Worm (Caenorhabditis elegans) whole organism, L4 larva: Measurements from ENCODE around the gene tbx-40.
A peak's percentile ranks its signal among the peaks of the same experiment; 100 is the strongest.
"Not testable (repeated sequence)": the region's sequence is repeated elsewhere in the genome, so short reads cannot be mapped to it uniquely, and the experiment has no call there.

Experiments used
- D1046.2 ChIP-seq: fragments of 200-800 bp; sonication (Bioruptor generic); IDR thresholded peaks from 2 replicates; pipeline ENCODE4 v1.3.6; 2022; ENCODE audit warnings: missing genetic modification characterization, missing compliant biosample characterization
- F10B5.3 ChIP-seq: sonication (generic microtip); optimal IDR thresholded peaks from 2 replicates; lab custom pipeline; 2016; ENCODE audit warnings: mild to moderate bottlenecking, missing genetic modification characterization, missing compliant biosample characterization
- F26F4.8 ChIP-seq: fragments of 200-800 bp; sonication (Bioruptor generic); conservative IDR thresholded peaks from 2 replicates; pipeline ENCODE4 v1.3.6; 2022; ENCODE audit warnings: missing genetic modification characterization, missing compliant biosample characterization
- R02D3.7 ChIP-seq: fragments of 150-350 bp; sonication (generic microtip); optimal IDR thresholded peaks from 3 replicates; lab custom pipeline; 2014; ENCODE audit warnings: missing biosample characterization, missing genetic modification characterization
- T20F7.1 ChIP-seq: fragments of 200-800 bp; sonication (Bioruptor generic); optimal IDR thresholded peaks from 2 replicates; lab custom pipeline; 2018; ENCODE audit warnings: mild to moderate bottlenecking, missing genetic modification characterization, missing compliant biosample characterization
- ama-1 ChIP-seq: fragments of 150-350 bp; optimal IDR thresholded peaks from 2 replicates; lab custom pipeline; 2014; ENCODE audit warnings: inconsistent platforms, mixed read lengths
- ces-1 ChIP-seq: fragments of 150-350 bp; sonication (generic microtip); optimal IDR thresholded peaks from 4 replicates; lab custom pipeline; 2014; ENCODE audit warnings: missing biosample characterization, missing genetic modification reagents, missing genetic modification characterization
- ctbp-1 ChIP-seq: fragments of 200-800 bp; sonication (Bioruptor generic); IDR thresholded peaks from 2 replicates; pipeline ENCODE4 v1.3.6; 2022; ENCODE audit warnings: missing genetic modification reagents, missing genetic modification characterization, missing compliant biosample characterization
- daf-16 ChIP-seq, 3 experiments: sonication (generic microtip); optimal IDR thresholded peaks; 2 replicates each; lab custom pipeline; 2016 to 2017; ENCODE audit warnings: missing genetic modification characterization in 3 of 3, missing genetic modification reagents in 3 of 3, mild to moderate bottlenecking in 2 of 3, missing compliant biosample characterization in 2 of 3, missing biosample characterization in 1 of 3, moderate library complexity in 1 of 3
- fkh-10 ChIP-seq: fragments of 150-350 bp; optimal IDR thresholded peaks from 2 replicates; lab custom pipeline; 2014; ENCODE audit warnings: missing biosample characterization, missing genetic modification reagents, missing genetic modification characterization
- hlh-11 ChIP-seq: fragments of 200-800 bp; sonication (Bioruptor generic); optimal IDR thresholded peaks from 2 replicates; lab custom pipeline; 2018; ENCODE audit warnings: mild to moderate bottlenecking, missing genetic modification characterization, missing compliant biosample characterization
- lim-7 ChIP-seq: fragments of 200-800 bp; sonication (Bioruptor generic); IDR thresholded peaks from 2 replicates; pipeline ENCODE4 v1.3.6; 2022; ENCODE audit warnings: missing genetic modification characterization, missing compliant biosample characterization
- lin-1 ChIP-seq: fragments of 200-800 bp; sonication (Bioruptor generic); IDR thresholded peaks from 2 replicates; pipeline ENCODE4 v1.3.6; 2022; ENCODE audit warnings: missing genetic modification reagents, missing genetic modification characterization, missing compliant biosample characterization
- lin-13 ChIP-seq: fragments of 150-350 bp; optimal IDR thresholded peaks from 2 replicates; lab custom pipeline; 2014; ENCODE audit warnings: missing biosample characterization, missing genetic modification reagents, missing genetic modification characterization
- lin-15B ChIP-seq: fragments of 150-350 bp; sonication (generic microtip); optimal IDR thresholded peaks from 3 replicates; lab custom pipeline; 2014; ENCODE audit warnings: missing biosample characterization, missing genetic modification characterization
- lin-29 ChIP-seq: fragments of 200-800 bp; sonication (Bioruptor generic); IDR thresholded peaks from 2 replicates; pipeline ENCODE4 v1.3.6; 2022; ENCODE audit warnings: missing genetic modification reagents, missing genetic modification characterization, missing compliant biosample characterization
- madf-5 ChIP-seq, 2 experiments: fragments of 200-800 bp; sonication (Bioruptor generic); IDR thresholded peaks; 2 replicates each; pipeline ENCODE4 v1.3.6; 2022; ENCODE audit warnings: missing compliant biosample characterization in 2 of 2, missing genetic modification characterization in 2 of 2
- madf-9 ChIP-seq: fragments of 200-800 bp; sonication (Bioruptor generic); conservative IDR thresholded peaks from 2 replicates; pipeline ENCODE4 v1.3.6; 2022; ENCODE audit warnings: missing genetic modification reagents, missing genetic modification characterization, missing compliant biosample characterization
- mdt-29 ChIP-seq: fragments of 200-800 bp; sonication (Bioruptor generic); IDR thresholded peaks from 2 replicates; pipeline ENCODE4 v1.3.6; 2022; ENCODE audit warnings: missing genetic modification reagents, missing genetic modification characterization, missing compliant biosample characterization
- nhr-10 ChIP-seq: fragments of 150-350 bp; optimal IDR thresholded peaks from 2 replicates; lab custom pipeline; 2014; ENCODE audit warnings: missing biosample characterization, missing genetic modification characterization
- nhr-102 ChIP-seq: sonication (generic microtip); optimal IDR thresholded peaks from 2 replicates; lab custom pipeline; 2016; ENCODE audit warnings: mild to moderate bottlenecking, missing genetic modification characterization, moderate library complexity, missing compliant biosample characterization
- nhr-11 ChIP-seq: fragments of 150-350 bp; optimal IDR thresholded peaks from 2 replicates; lab custom pipeline; 2014; ENCODE audit warnings: missing biosample characterization, missing genetic modification characterization
- nhr-237 ChIP-seq: sonication (generic microtip); optimal IDR thresholded peaks from 2 replicates; lab custom pipeline; 2017; ENCODE audit warnings: missing biosample characterization, missing genetic modification characterization
- nhr-6 ChIP-seq: fragments of 150-350 bp; optimal IDR thresholded peaks from 2 replicates; lab custom pipeline; 2014; ENCODE audit warnings: missing biosample characterization, missing genetic modification characterization
- nhr-76 ChIP-seq: fragments of 150-350 bp; optimal IDR thresholded peaks from 2 replicates; lab custom pipeline; 2014; ENCODE audit warnings: missing biosample characterization, missing genetic modification characterization
- pha-4 ChIP-seq, 2 experiments: fragments of 150-350 bp in 1 of 2; fragments of 200-800 bp in 1 of 2; sonication (Bioruptor generic) in 1 of 2; IDR thresholded peaks in 1 of 2; optimal IDR thresholded peaks in 1 of 2; 2 replicates each; pipeline versions ENCODE4 v1.3.6 to Lab custom; 2014 to 2022; ENCODE audit warnings: missing genetic modification characterization in 2 of 2, missing genetic modification reagents in 2 of 2, missing biosample characterization in 1 of 2, missing compliant biosample characterization in 1 of 2
- pqm-1 ChIP-seq: sonication (generic microtip); optimal IDR thresholded peaks from 2 replicates; lab custom pipeline; 2017; ENCODE audit warnings: missing biosample characterization, missing genetic modification characterization
- snpc-1.2 ChIP-seq: fragments of 200-800 bp; sonication (Bioruptor generic); IDR thresholded peaks from 2 replicates; pipeline ENCODE4 v1.3.6; 2022; ENCODE audit warnings: missing genetic modification reagents, missing genetic modification characterization, missing compliant biosample characterization
- spr-3 ChIP-seq: fragments of 200-800 bp; sonication (Bioruptor generic); optimal IDR thresholded peaks from 2 replicates; lab custom pipeline; 2018; ENCODE audit warnings: mild to moderate bottlenecking, missing genetic modification characterization, missing compliant biosample characterization
- tag-97 ChIP-seq: fragments of 200-800 bp; sonication (Bioruptor generic); IDR thresholded peaks from 2 replicates; pipeline ENCODE4 v1.3.6; 2022; ENCODE audit warnings: missing genetic modification characterization, missing compliant biosample characterization
- unc-62 ChIP-seq, 3 experiments: fragments of 150-350 bp in 1 of 3; sonication (generic microtip); optimal IDR thresholded peaks in 2 of 3; peaks in 1 of 3; 1 replicate in 1 of 3; 2 replicates in 2 of 3; lab custom pipeline; 2014 to 2017; ENCODE audit warnings: missing biosample characterization in 3 of 3, missing genetic modification characterization in 3 of 3, missing genetic modification reagents in 3 of 3, missing genotype in 1 of 3
- zag-1 ChIP-seq: fragments of 150-350 bp; optimal IDR thresholded peaks from 2 replicates; lab custom pipeline; 2014; ENCODE audit warnings: missing biosample characterization, missing genetic modification characterization
- ztf-7 ChIP-seq: fragments of 150-350 bp; optimal IDR thresholded peaks from 2 replicates; lab custom pipeline; 2014; ENCODE audit warnings: missing biosample characterization, missing genetic modification characterization

Gene tbx-40

ce11 chrIV:15323593-15323992, 4.4 kb downstream of the tbx-40 start, which contains the start of gene tbx-39:
tbx-39 (plus strand) TSS chrIV:15323893.
- TF ChIP-seq ama-1 (no peak), nhr-237 (tag; lab: Kevin White, UChicago) (no peak), F10B5.3 (no peak), daf-16 (GFP tag; optimal IDR thresholded peaks at IDR 0.05; lab: Kevin White, UChicago) (no peak), daf-16 (tag; optimal IDR thresholded peaks at IDR 0.05; lab: Kevin White, UChicago) (no peak), nhr-11 (no peak), zag-1 (tag; lab: Kevin White, UChicago) (no peak), lin-15B (tag; lab: Kevin White, UChicago) (no peak), lim-7 (no peak), F26F4.8 (no peak), nhr-6 (no peak), hlh-11 (tag; lab: Kevin White, UChicago) (no peak), ctbp-1 (GFP tag; lab: Robert Waterston, UW) (no peak), T20F7.1 (no peak), lin-13 (GFP tag; lab: Kevin White, UChicago) (no peak)
- TF ChIP-seq, all 104 proteins: peak for 0

ce11 chrIV:15321279-15321678, 6.7 kb downstream of the tbx-40 start, which contains the start of gene Y73F8A.15:
Y73F8A.15 (plus strand) TSS chrIV:15321579.
- TF ChIP-seq ces-1 (no peak), D1046.2 (GFP tag; lab: Robert Waterston, UW) (no peak), ztf-7 (tag; lab: Kevin White, UChicago) (no peak), nhr-10 (tag; lab: Kevin White, UChicago) (no peak), unc-62 (GFP tag; optimal IDR thresholded peaks at IDR 0.05 in 1 of 2; lab: Kevin White, UChicago) (no peak), unc-62 (tag; optimal IDR thresholded peaks at IDR 0.05; lab: Kevin White, UChicago) (no peak), mdt-29 (GFP tag; lab: Robert Waterston, UW) (no peak), pqm-1 (tag; lab: Kevin White, UChicago) (no peak), daf-16 (GFP tag; optimal IDR thresholded peaks at IDR 0.05; lab: Kevin White, UChicago) (no peak), daf-16 (tag; optimal IDR thresholded peaks at IDR 0.05; lab: Kevin White, UChicago) (no peak), R02D3.7 (no peak), fkh-10 (no peak), lin-29 (no peak), F10B5.3 (no peak), nhr-102 (tag; lab: Kevin White, UChicago) (no peak), ama-1 (no peak), lin-1 (no peak), nhr-11 (no peak), madf-5 (GFP tag; IDR thresholded peaks at IDR 0.05; lab: Robert Waterston, UW) (no peak), ctbp-1 (GFP tag; lab: Robert Waterston, UW) (no peak), spr-3 (GFP tag; lab: Kevin White, UChicago) (no peak)

ce11 chrIV:15318982-15319381, 9.0 kb downstream of the tbx-40 start, which contains the start of gene Y73F8A.14:
Y73F8A.14 (minus strand) TSS chrIV:15319082.
- TF ChIP-seq T20F7.1, nhr-6, ama-1: not testable (repeated sequence)
- TF ChIP-seq, all 104 proteins: peak for 0; not testable (repeated sequence) for 104

- TF ChIP-seq snpc-1.2: peak; percentile 98
- TF ChIP-seq F26F4.8: peak; percentile 58; the same call in 1 of the 2 replicates
- peak; percentile 27; the same call in 1 of the 2 replicates for TF ChIP-seq pha-4 (GFP tag; IDR thresholded peaks at IDR 0.05; lab: Robert Waterston, UW)
- not testable (repeated sequence) for TF ChIP-seq pha-4 (tag; optimal IDR thresholded peaks at IDR 0.05; lab: Kevin White, UChicago)
These were observed 9.7 kb downstream of the tbx-40 start for ce11 chrIV:15318320-15318719.

ce11 chrIV:15315502-15315901, 12.5 kb downstream of the tbx-40 start:
- TF ChIP-seq spr-3 (GFP tag; lab: Kevin White, UChicago): no peak
- TF ChIP-seq nhr-6: no peak
- no peak for TF ChIP-seq ces-1
- no peak for TF ChIP-seq madf-9 (GFP tag; lab: Robert Waterston, UW)
- 0 out of 2 replicates have a peak, but pooled peaks have one; percentile 31 for TF ChIP-seq snpc-1.2
- no peak for TF ChIP-seq tag-97 (GFP tag; lab: Robert Waterston, UW)
- no peak for TF ChIP-seq nhr-76
- TF ChIP-seq unc-62 (GFP tag; optimal IDR thresholded peaks at IDR 0.05 in 1 of 2; lab: Kevin White, UChicago): peak in 1 of 2 experiments; percentile 94
- TF ChIP-seq unc-62 (tag; optimal IDR thresholded peaks at IDR 0.05; lab: Kevin White, UChicago): no peak
